Fruit fly (Drosophila melanogaster) whole organism, prepupa: ENCODE results near the gene CG7728.

Source experiments
- Blimp-1 ChIP-seq: fragments of 200-800 bp; sonication (Bioruptor generic); optimal IDR thresholded peaks from 3 replicates; lab custom pipeline; 2017; ENCODE audit warnings: missing biosample characterization, missing genetic modification characterization, mild to moderate bottlenecking, moderate library complexity, missing genetic modification reagents
- CG10631 ChIP-seq: fragments of 200-800 bp; sonication (Bioruptor generic); optimal IDR thresholded peaks from 2 replicates; lab custom pipeline; 2016; ENCODE audit warnings: missing biosample characterization, missing genetic modification characterization
- CG10669 ChIP-seq: fragments of 200-800 bp; sonication (Bioruptor generic); optimal IDR thresholded peaks from 3 replicates; lab custom pipeline; 2018; ENCODE audit warnings: missing biosample characterization, mild to moderate bottlenecking, missing genetic modification characterization, moderate library complexity
- CG11294 ChIP-seq: fragments of 200-800 bp; sonication (Bioruptor generic); IDR thresholded peaks from 2 replicates; pipeline ENCODE4 v1.3.6; 2022; ENCODE audit warnings: missing biosample characterization, missing genetic modification characterization
- CG11762 ChIP-seq: fragments of 200-800 bp; sonication (Bioruptor generic); optimal IDR thresholded peaks from 3 replicates; lab custom pipeline; 2016; ENCODE audit warnings: missing biosample characterization, missing genetic modification characterization; ENCODE audit not compliant: insufficient read depth
- CG11902 ChIP-seq: fragments of 200-800 bp; sonication (Bioruptor generic); optimal IDR thresholded peaks from 3 replicates; lab custom pipeline; 2016; ENCODE audit warnings: missing biosample characterization, missing genetic modification characterization
- CG15336 ChIP-seq: fragments of 200-800 bp; sonication (Bioruptor generic); IDR thresholded peaks from 2 replicates; pipeline ENCODE4 v1.3.6; 2022; ENCODE audit warnings: missing biosample characterization, missing genetic modification characterization
- CG1621 ChIP-seq: fragments of 200-800 bp; sonication (Bioruptor generic); optimal IDR thresholded peaks from 3 replicates; lab custom pipeline; 2018; ENCODE audit warnings: missing biosample characterization, mild to moderate bottlenecking, missing genetic modification characterization
- CG16779 ChIP-seq: fragments of 200-800 bp; sonication (Bioruptor generic); optimal IDR thresholded peaks from 3 replicates; lab custom pipeline; 2017; ENCODE audit warnings: missing biosample characterization, mild to moderate bottlenecking, missing genetic modification characterization
- CG3032 ChIP-seq: fragments of 200-800 bp; optimal IDR thresholded peaks from 2 replicates; lab custom pipeline; 2019; ENCODE audit warnings: missing biosample characterization, mild to moderate bottlenecking, missing genetic modification characterization, moderate library complexity
- CG31627 ChIP-seq: fragments of 200-800 bp; sonication (Bioruptor generic); optimal IDR thresholded peaks from 3 replicates; lab custom pipeline; 2016; ENCODE audit warnings: missing biosample characterization, missing genetic modification characterization
- CG32006 ChIP-seq: fragments of 200-800 bp; sonication (Bioruptor generic); optimal IDR thresholded peaks from 3 replicates; lab custom pipeline; 2017; ENCODE audit warnings: missing biosample characterization, mild to moderate bottlenecking, missing genetic modification characterization
- CG34406 ChIP-seq: fragments of 200-800 bp; sonication (Bioruptor generic); optimal IDR thresholded peaks from 3 replicates; lab custom pipeline; 2016; ENCODE audit warnings: missing biosample characterization, missing genetic modification characterization
- CG3919 ChIP-seq: fragments of 200-800 bp; sonication (Bioruptor generic); optimal IDR thresholded peaks from 3 replicates; lab custom pipeline; 2016; ENCODE audit warnings: missing biosample characterization, missing genetic modification characterization
- CG4318 ChIP-seq: fragments of 200-800 bp; sonication (Bioruptor generic); optimal IDR thresholded peaks from 3 replicates; lab custom pipeline; 2017; ENCODE audit warnings: missing biosample characterization, mild to moderate bottlenecking, missing genetic modification characterization
- CG6163 ChIP-seq: fragments of 200-800 bp; sonication (Bioruptor generic); IDR thresholded peaks from 3 replicates; pipeline ENCODE4 v1.3.6; 2022; ENCODE audit warnings: missing biosample characterization, missing genetic modification characterization
- CG6276 ChIP-seq: fragments of 200-800 bp; sonication (Bioruptor generic); optimal IDR thresholded peaks from 2 replicates; lab custom pipeline; 2017; ENCODE audit warnings: missing biosample characterization, mild to moderate bottlenecking, missing genetic modification characterization
- CG6808 ChIP-seq: fragments of 200-800 bp; sonication (Bioruptor generic); optimal IDR thresholded peaks from 3 replicates; lab custom pipeline; 2017; ENCODE audit warnings: missing biosample characterization, missing genetic modification characterization, mild to moderate bottlenecking, moderate library complexity, missing genetic modification reagents
- CG6854 ChIP-seq: fragments of 200-800 bp; sonication (Bioruptor generic); optimal IDR thresholded peaks from 2 replicates; lab custom pipeline; 2017; ENCODE audit warnings: missing biosample characterization, mild to moderate bottlenecking, missing genetic modification characterization
- CG8319 ChIP-seq: fragments of 200-800 bp; sonication (Bioruptor generic); optimal IDR thresholded peaks from 3 replicates; lab custom pipeline; 2016; ENCODE audit warnings: missing biosample characterization, missing genetic modification characterization
- CG9139 ChIP-seq: fragments of 200-800 bp; sonication (Bioruptor generic); optimal IDR thresholded peaks from 3 replicates; lab custom pipeline; 2017; ENCODE audit warnings: missing biosample characterization, mild to moderate bottlenecking, missing genetic modification characterization
- Eip75B ChIP-seq: fragments of 200-800 bp; sonication (Bioruptor generic); optimal IDR thresholded peaks from 3 replicates; lab custom pipeline; 2016; ENCODE audit warnings: missing biosample characterization, missing genetic modification characterization
- Eip78C ChIP-seq: fragments of 200-800 bp; sonication (Bioruptor generic); peaks from one replicate; lab custom pipeline; 2016; ENCODE audit warnings: missing biosample characterization, missing genetic modification characterization
- Eip93F ChIP-seq: fragments of 200-800 bp; sonication (Bioruptor generic); optimal IDR thresholded peaks from 2 replicates; lab custom pipeline; 2016; ENCODE audit warnings: missing biosample characterization, mild to moderate bottlenecking, missing genetic modification characterization
- Ets96B ChIP-seq: fragments of 200-800 bp; optimal IDR thresholded peaks from 2 replicates; lab custom pipeline; 2019; ENCODE audit warnings: missing biosample characterization, mild to moderate bottlenecking, missing genetic modification characterization, moderate library complexity
- Hr38 ChIP-seq: sonication (Bioruptor generic); optimal IDR thresholded peaks from 2 replicates; lab custom pipeline; 2016; ENCODE audit warnings: missing biosample characterization, missing genetic modification characterization
- Hr39 ChIP-seq: fragments of 200-800 bp; sonication (Bioruptor generic); optimal IDR thresholded peaks from 2 replicates; lab custom pipeline; 2016; ENCODE audit warnings: missing biosample characterization, missing genetic modification characterization
- Lpt ChIP-seq: fragments of 200-800 bp; sonication (Bioruptor generic); optimal IDR thresholded peaks from 3 replicates; lab custom pipeline; 2016; ENCODE audit warnings: missing biosample characterization, missing genetic modification characterization
- Smox ChIP-seq: fragments of 200-800 bp; sonication (Bioruptor generic); optimal IDR thresholded peaks from 3 replicates; lab custom pipeline; 2016; ENCODE audit warnings: missing biosample characterization, missing genetic modification characterization
- Sox102F ChIP-seq: fragments of 200-800 bp; sonication (Bioruptor generic); optimal IDR thresholded peaks from 2 replicates; lab custom pipeline; 2016; ENCODE audit warnings: missing biosample characterization, mild to moderate bottlenecking, missing genetic modification characterization
- Sox15 ChIP-seq: fragments of 200-800 bp; sonication (Bioruptor generic); optimal IDR thresholded peaks from 3 replicates; lab custom pipeline; 2016; ENCODE audit warnings: missing biosample characterization, missing genetic modification characterization
- achi ChIP-seq: fragments of 200-800 bp; sonication (Bioruptor generic); optimal IDR thresholded peaks from 3 replicates; lab custom pipeline; 2016; ENCODE audit warnings: missing biosample characterization, missing genetic modification characterization
- acj6 ChIP-seq: fragments of 200-800 bp; sonication (Bioruptor generic); optimal IDR thresholded peaks from 3 replicates; lab custom pipeline; 2016; ENCODE audit warnings: missing biosample characterization, missing genetic modification characterization
- cyc ChIP-seq: fragments of 200-800 bp; sonication (Bioruptor generic); optimal IDR thresholded peaks from 3 replicates; lab custom pipeline; 2016; ENCODE audit warnings: missing biosample characterization, missing genetic modification characterization
- dsx ChIP-seq: fragments of 200-800 bp; optimal IDR thresholded peaks from 3 replicates; lab custom pipeline; 2019; ENCODE audit warnings: missing biosample characterization, mild to moderate bottlenecking, missing genetic modification characterization, moderate library complexity; ENCODE audit not compliant: poor library complexity, severe bottlenecking
- eg ChIP-seq: fragments of 200-800 bp; sonication (Bioruptor generic); IDR thresholded peaks from 3 replicates; pipeline ENCODE4 v1.3.6; 2022; ENCODE audit warnings: missing biosample characterization, missing genetic modification characterization
- fd59A ChIP-seq: fragments of 200-800 bp; sonication (Bioruptor generic); optimal IDR thresholded peaks from 2 replicates; lab custom pipeline; 2017; ENCODE audit warnings: missing biosample characterization, mild to moderate bottlenecking, missing genetic modification characterization, missing genetic modification reagents
- lz ChIP-seq: fragments of 200-800 bp; sonication (Bioruptor generic); optimal IDR thresholded peaks from 3 replicates; lab custom pipeline; 2016; ENCODE audit warnings: missing biosample characterization, missing genetic modification characterization
- net ChIP-seq: fragments of 200-800 bp; sonication (Bioruptor generic); optimal IDR thresholded peaks from 3 replicates; lab custom pipeline; 2016; ENCODE audit warnings: missing biosample characterization, missing genetic modification characterization
- pdm3 ChIP-seq: fragments of 200-800 bp; sonication (Bioruptor generic); optimal IDR thresholded peaks from 3 replicates; lab custom pipeline; 2016; ENCODE audit warnings: missing biosample characterization, missing genetic modification characterization
- salr ChIP-seq, 2 experiments: fragments of 200-800 bp; sonication (Bioruptor generic); optimal IDR thresholded peaks; 3 replicates each; lab custom pipeline; 2016 to 2018; ENCODE audit warnings: missing biosample characterization in 2 of 2, missing genetic modification characterization in 2 of 2, mild to moderate bottlenecking in 1 of 2
- spab ChIP-seq: fragments of 200-800 bp; sonication (Bioruptor generic); optimal IDR thresholded peaks from 2 replicates; lab custom pipeline; 2017; ENCODE audit warnings: missing biosample characterization, mild to moderate bottlenecking, missing genetic modification characterization, missing genetic modification reagents
- ss ChIP-seq, 2 experiments: fragments of 200-800 bp; sonication (Bioruptor generic); optimal IDR thresholded peaks; 2 replicates in 1 of 2; 3 replicates in 1 of 2; lab custom pipeline; 2017 to 2018; ENCODE audit warnings: mild to moderate bottlenecking in 2 of 2, missing biosample characterization in 2 of 2, missing genetic modification characterization in 2 of 2, moderate library complexity in 1 of 2
- svp ChIP-seq: fragments of 200-800 bp; sonication (Bioruptor generic); peaks from one replicate; lab custom pipeline; 2016; ENCODE audit warnings: missing biosample characterization, missing genetic modification characterization
- topi ChIP-seq: fragments of 200-800 bp; sonication (Bioruptor generic); optimal IDR thresholded peaks from 3 replicates; lab custom pipeline; 2016; ENCODE audit warnings: missing biosample characterization, missing genetic modification characterization
- vri ChIP-seq: fragments of 200-800 bp; sonication (Bioruptor generic); optimal IDR thresholded peaks from 3 replicates; lab custom pipeline; 2016; ENCODE audit warnings: missing biosample characterization, mild to moderate bottlenecking, missing genetic modification characterization

Gene CG7728

DNA sequence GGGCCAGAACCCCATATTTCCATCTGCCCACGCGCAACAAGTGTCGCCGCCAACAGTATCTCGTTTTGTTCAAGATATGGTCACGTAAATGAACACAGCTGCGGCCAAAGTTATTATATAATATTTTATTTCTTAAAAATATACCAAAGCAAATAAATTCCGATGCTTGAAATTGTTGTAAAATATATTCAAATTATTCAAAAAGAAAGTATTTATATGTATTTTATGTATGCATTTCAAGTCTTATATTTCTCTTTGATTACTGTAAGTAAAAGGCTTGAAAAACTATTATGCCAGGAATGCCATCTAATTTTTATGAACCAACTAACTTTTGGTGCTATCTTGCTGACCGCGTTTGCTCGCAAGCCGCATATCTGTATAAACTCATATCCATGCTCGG lies 27.2 kb upstream of the CG7728 start (continued):
- TF ChIP-seq acj6 (GFP tag; lab: Kevin White, UChicago) (peak; percentile 81), CG4318 (GFP tag; lab: Kevin White, UChicago) (no peak), dsx (GFP tag; lab: Kevin White, UChicago) (peak; percentile 91), CG8319 (GFP tag; lab: Kevin White, UChicago) (peak; percentile 54), CG3919 (GFP tag; lab: Kevin White, UChicago) (peak; percentile 83), Eip78C (peak; percentile 98), CG11902 (peak; percentile 43), fd59A (GFP tag; lab: Kevin White, UChicago) (peak; percentile 80), Blimp-1 (peak; percentile 73), ss (GFP tag; optimal IDR thresholded peaks at IDR 0.05; lab: Kevin White, UChicago) (peak; percentile 88 to 90)

- TF ChIP-seq Smox (GFP tag; lab: Kevin White, UChicago) (no peak), CG11762 (GFP tag; lab: Kevin White, UChicago) (no peak), Eip75B (GFP tag; lab: Kevin White, UChicago) (no peak), CG1621 (tag; lab: Kevin White, UChicago) (no peak), lz (no peak), CG10669 (no peak), fd59A (GFP tag; lab: Kevin White, UChicago) (no peak), CG6854 (no peak), CG9139 (GFP tag; lab: Kevin White, UChicago) (no peak), Sox15 (GFP tag; lab: Kevin White, UChicago) (no peak), CG32006 (GFP tag; lab: Kevin White, UChicago) (no peak), Hr38 (GFP tag; lab: Kevin White, UChicago) (no peak), CG15336 (no peak), CG31627 (GFP tag; lab: Kevin White, UChicago) (no peak), pdm3 (GFP tag; lab: Kevin White, UChicago) (no peak), cyc (GFP tag; lab: Kevin White, UChicago) (no peak), vri (GFP tag; lab: Kevin White, UChicago) (no peak), Eip93F (GFP tag; lab: Kevin White, UChicago) (no peak), eg (GFP tag; lab: Robert Waterston, UW) (no peak)
Observed at dm6 chr3L:16994805-16995204, 21.5 kb upstream of the CG7728 start.

- no peak for TF ChIP-seq Hr38 (GFP tag; lab: Kevin White, UChicago)
- no peak for TF ChIP-seq CG6808 (GFP tag; lab: Kevin White, UChicago)
- TF ChIP-seq Sox102F (GFP tag; lab: Kevin White, UChicago): no peak
- TF ChIP-seq CG31627 (GFP tag; lab: Kevin White, UChicago): no peak
- no peak for TF ChIP-seq dsx (GFP tag; lab: Kevin White, UChicago)
- no peak for TF ChIP-seq CG15336
- no peak for TF ChIP-seq Lpt (GFP tag; lab: Kevin White, UChicago)
- no peak for TF ChIP-seq CG11902
- peak; percentile 23 for TF ChIP-seq spab (GFP tag; lab: Kevin White, UChicago)
- TF ChIP-seq CG11294 (GFP tag; lab: Robert Waterston, UW): no peak
- no peak for TF ChIP-seq CG11762 (GFP tag; lab: Kevin White, UChicago)
- no peak for TF ChIP-seq Eip78C
- TF ChIP-seq eg (GFP tag; lab: Robert Waterston, UW): no peak
- TF ChIP-seq CG9139 (GFP tag; lab: Kevin White, UChicago): no peak
- TF ChIP-seq CG6163: no peak
- TF ChIP-seq vri (GFP tag; lab: Kevin White, UChicago): peak; percentile 34
- TF ChIP-seq net (GFP tag; lab: Kevin White, UChicago): no peak
- no peak for TF ChIP-seq Hr39 (GFP tag; lab: Kevin White, UChicago)
- TF ChIP-seq CG34406 (GFP tag; lab: Kevin White, UChicago): no peak
- TF ChIP-seq CG10669: no peak
- no peak for TF ChIP-seq lz
- TF ChIP-seq CG6276 (GFP tag; lab: Kevin White, UChicago): no peak
- peak; percentile 31 for TF ChIP-seq CG16779
- no peak for TF ChIP-seq achi
- TF ChIP-seq CG6854: peak; percentile 37
- no peak for TF ChIP-seq CG3032 (tag; lab: Kevin White, UChicago)
- no peak for TF ChIP-seq pdm3 (GFP tag; lab: Kevin White, UChicago)
- TF ChIP-seq salr (GFP tag; optimal IDR thresholded peaks at IDR 0.05; lab: Kevin White, UChicago): no peak
- TF ChIP-seq CG8319 (GFP tag; lab: Kevin White, UChicago): no peak
- no peak for TF ChIP-seq Ets96B
- TF ChIP-seq svp (GFP tag; lab: Kevin White, UChicago): peak; percentile 91
- no peak for TF ChIP-seq CG10631 (GFP tag; lab: Kevin White, UChicago)
- no peak for TF ChIP-seq topi (GFP tag; lab: Kevin White, UChicago)
- no peak for TF ChIP-seq CG1621 (tag; lab: Kevin White, UChicago)
Observed at dm6 chr3L:17000289-17000688, 16.0 kb upstream of the CG7728 start.
